Worm (Caenorhabditis elegans): ENCODE data around the gene K09C6.3.
"Not testable (repeated sequence)": the region's sequence is repeated elsewhere in the genome, so short reads cannot be mapped to it uniquely, and the experiment has no call there.

DNA sequence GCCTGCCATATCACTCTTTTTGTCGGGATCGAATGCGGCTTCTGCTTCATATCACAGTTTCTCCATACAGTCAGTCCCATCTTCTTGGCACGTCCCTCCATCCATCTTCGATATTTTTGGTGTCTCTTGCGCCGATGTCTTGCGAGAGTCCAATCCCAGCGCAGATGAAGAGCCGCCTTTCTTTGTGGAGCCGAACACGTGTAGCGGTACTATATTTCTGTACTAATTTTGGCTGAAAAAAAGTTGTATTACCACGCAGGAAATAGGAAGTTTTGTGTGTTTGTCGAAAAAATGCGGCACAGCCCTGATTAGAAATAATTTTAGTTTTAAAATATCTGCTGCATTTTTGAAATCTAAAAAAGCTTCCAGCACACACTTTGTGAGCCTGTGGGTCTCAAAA lies 9.2 kb upstream of the K09C6.3 start, which contains the start of gene K09C6.8:
- not testable (repeated sequence) for TF ChIP-seq unc-62 (GFP tag; optimal IDR thresholded peaks at IDR 0.05); ama-1 (optimal IDR thresholded peaks at IDR 0.05); ceh-9 (tag; optimal IDR thresholded peaks at IDR 0.05); mdl-1 (tag; optimal IDR thresholded peaks at IDR 0.05); aly-2 (tag; optimal IDR thresholded peaks at IDR 0.05); ZK546.5 (tag; optimal IDR thresholded peaks at IDR 0.05); egl-27 (tag; optimal IDR thresholded peaks at IDR 0.05); elt-3 (tag; optimal IDR thresholded peaks at IDR 0.05); ztf-4 (tag; optimal IDR thresholded peaks at IDR 0.05); fkh-2 (tag; optimal IDR thresholded peaks at IDR 0.05); jun-1 (tag; optimal IDR thresholded peaks at IDR 0.05); zag-1 (tag; optimal IDR thresholded peaks at IDR 0.05); nhr-12 (tag; optimal IDR thresholded peaks at IDR 0.05)

Data from whole organism, L3 larva.